Worm (Caenorhabditis elegans) whole organism, late embryonic: Measurements from ENCODE around the gene elo-7.

Source experiments
- hlh-13 ChIP-seq: fragments of 200-800 bp; sonication (Bioruptor generic); optimal IDR thresholded peaks from 2 replicates; lab custom pipeline; 2018; ENCODE audit warnings: mild to moderate bottlenecking, missing genetic modification characterization, missing compliant biosample characterization
- odd-2 ChIP-seq: sonication (generic microtip); optimal IDR thresholded peaks from 2 replicates; lab custom pipeline; 2017; ENCODE audit warnings: antibody characterized with exemption, mild to moderate bottlenecking, missing genetic modification characterization, missing compliant biosample characterization
- pat-9 ChIP-seq: fragments of 200-800 bp; sonication (Bioruptor generic); optimal IDR thresholded peaks from 2 replicates; lab custom pipeline; 2018; ENCODE audit warnings: mild to moderate bottlenecking, missing genetic modification characterization, moderate library complexity, missing compliant biosample characterization
- unc-55 ChIP-seq: sonication (generic microtip); optimal IDR thresholded peaks from 2 replicates; lab custom pipeline; 2017; ENCODE audit warnings: missing biosample characterization, missing genetic modification reagents, missing genetic modification characterization

DNA sequence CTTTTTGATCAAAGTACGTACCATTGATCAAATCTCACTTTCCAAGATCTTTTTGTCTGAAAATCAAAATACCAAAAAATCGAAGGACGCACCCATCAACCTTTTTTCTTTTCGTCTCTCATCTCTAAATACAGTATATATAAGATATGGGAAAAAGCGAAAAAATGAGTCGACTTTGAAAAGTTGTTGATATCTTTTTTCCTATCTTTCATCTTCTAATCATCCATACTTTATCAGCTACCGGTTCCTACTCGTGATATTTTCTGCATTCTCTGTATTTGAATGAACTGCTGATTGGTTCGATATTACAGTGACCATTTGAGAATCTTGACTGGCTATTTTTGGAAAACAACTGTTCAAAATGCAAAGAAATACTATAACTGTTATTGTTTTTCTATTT is 12.9 kb upstream of the elo-7 start, which contains the start of gene C33A12.19:
- TF ChIP-seq hlh-13 (GFP tag; lab: Kevin White, UChicago) (no peak), unc-55 (GFP tag; lab: Kevin White, UChicago) (no peak), odd-2 (tag; lab: Kevin White, UChicago) (no peak), pat-9 (no peak)
